3 worm cellular contexts compared by ENCODE assay signal in the genomic region with DNA sequence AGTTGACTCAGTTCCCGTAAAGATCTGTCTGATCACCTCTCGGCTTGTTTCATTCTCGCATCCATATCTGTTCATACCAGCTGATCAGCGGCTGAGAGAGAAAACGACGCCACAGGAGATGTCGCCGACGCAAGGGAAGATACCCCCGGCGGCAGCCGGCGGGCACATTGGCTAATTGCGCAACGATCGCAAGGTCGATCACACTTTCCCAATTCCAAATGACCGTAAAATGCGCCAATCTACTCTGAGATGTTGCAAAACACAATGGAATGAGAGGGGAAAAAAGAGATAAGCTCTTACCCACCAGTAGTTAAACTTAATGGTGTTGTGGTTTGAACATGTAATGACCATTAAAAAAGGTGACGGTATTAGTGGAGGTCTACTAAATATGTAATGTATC.
TF ChIP-seq lines count a peak whose summit lies in the region.

No protein-coding gene starts in this region.

TF ChIP-seq in whole organism, L1 larva, 84 proteins besides CTCF, POLR2A, EP300 and RAD21 (continued from another document and continues in another):
- TF ChIP-seq nhr-47 (tag; optimal IDR thresholded peaks at IDR 0.05; lab: Kevin White, UChicago) (no peak), ces-1 (GFP tag; optimal IDR thresholded peaks at IDR 0.05; lab: Kevin White, UChicago) (no peak), mdl-1 (tag; optimal IDR thresholded peaks at IDR 0.05; lab: Kevin White, UChicago) (peak in 1 of 2 experiments; percentile 54), pax-3 (tag; optimal IDR thresholded peaks at IDR 0.05; lab: Kevin White, UChicago) (no peak), jun-1 (tag; optimal IDR thresholded peaks at IDR 0.05; lab: Kevin White, UChicago) (no peak), nhr-11 (tag; optimal IDR thresholded peaks at IDR 0.05; lab: Kevin White, UChicago) (no peak), ztf-11 (tag; optimal IDR thresholded peaks at IDR 0.05; lab: Kevin White, UChicago) (no peak), fkh-10 (GFP tag; optimal IDR thresholded peaks at IDR 0.05; lab: Kevin White, UChicago) (no peak), lir-3 (tag; optimal IDR thresholded peaks at IDR 0.05; lab: Kevin White, UChicago; ENCODE audit: poor library complexity) (no peak), vab-15 (tag; optimal IDR thresholded peaks at IDR 0.05; lab: Kevin White, UChicago) (peak; percentile 28), efl-1 (optimal IDR thresholded peaks at IDR 0.05; lab: Kevin White, UChicago) (no peak), efl-1 (GFP tag; optimal IDR thresholded peaks at IDR 0.05 in 1 of 2; lab: Kevin White, UChicago) (no peak), hlh-4 (tag; optimal IDR thresholded peaks at IDR 0.05; lab: Kevin White, UChicago) (no peak), tbx-2 (tag; optimal IDR thresholded peaks at IDR 0.05; lab: Kevin White, UChicago) (no peak), ceh-63 (GFP tag; optimal IDR thresholded peaks at IDR 0.05; lab: Kevin White, UChicago) (no peak), pqm-1 (tag; optimal IDR thresholded peaks at IDR 0.05; lab: Kevin White, UChicago) (no peak), nhr-84 (tag; optimal IDR thresholded peaks at IDR 0.05; lab: Kevin White, UChicago) (no peak), zag-1 (tag; optimal IDR thresholded peaks at IDR 0.05; lab: Kevin White, UChicago) (no peak), nhr-76 (tag; optimal IDR thresholded peaks at IDR 0.05; lab: Kevin White, UChicago) (no peak), lin-39 (tag; optimal IDR thresholded peaks at IDR 0.05; lab: Kevin White, UChicago) (no peak), nhr-71 (tag; optimal IDR thresholded peaks at IDR 0.05; lab: Kevin White, UChicago) (peak; percentile 56), hpl-2 (GFP tag; optimal IDR thresholded peaks at IDR 0.05; lab: Kevin White, UChicago) (no peak), ztf-4 (tag; optimal IDR thresholded peaks at IDR 0.05; lab: Kevin White, UChicago) (no peak), elt-2 (tag; optimal IDR thresholded peaks at IDR 0.05; lab: Kevin White, UChicago) (no peak), lin-15B (tag; optimal IDR thresholded peaks at IDR 0.05; lab: Kevin White, UChicago) (no peak), C16A3.4 (tag; optimal IDR thresholded peaks at IDR 0.05; lab: Kevin White, UChicago) (peak; percentile 26), lin-13 (GFP tag; optimal IDR thresholded peaks at IDR 0.05; lab: Kevin White, UChicago) (no peak), nhr-77 (tag; optimal IDR thresholded peaks at IDR 0.05; lab: Kevin White, UChicago) (no peak), rnt-1 (tag; optimal IDR thresholded peaks at IDR 0.05; lab: Kevin White, UChicago) (peak; percentile 36), lin-14 (GFP tag; optimal IDR thresholded peaks at IDR 0.05; lab: Kevin White, UChicago) (peak; percentile 77), egl-27 (tag; optimal IDR thresholded peaks at IDR 0.05; lab: Kevin White, UChicago) (peak; percentile 10 to 41), unc-30 (tag; optimal IDR thresholded peaks at IDR 0.05; lab: Kevin White, UChicago) (no peak), unc-86 (tag; optimal IDR thresholded peaks at IDR 0.05; lab: Kevin White, UChicago) (no peak), aly-2 (tag; optimal IDR thresholded peaks at IDR 0.05; lab: Kevin White, UChicago) (no peak), F16B12.6 (tag; optimal IDR thresholded peaks at IDR 0.05; lab: Kevin White, UChicago) (no peak), nhr-85 (tag; lab: Kevin White, UChicago) (peak; percentile 95), xbp-1 (tag; optimal IDR thresholded peaks at IDR 0.05; lab: Kevin White, UChicago) (no peak), mef-2 (tag; optimal IDR thresholded peaks at IDR 0.05; lab: Kevin White, UChicago) (no peak), skn-1 (tag; optimal IDR thresholded peaks at IDR 0.05; lab: Kevin White, UChicago) (no peak), tlp-1 (tag; optimal IDR thresholded peaks at IDR 0.05; lab: Kevin White, UChicago) (no peak), nhr-28 (tag; optimal IDR thresholded peaks at IDR 0.05; lab: Kevin White, UChicago) (no peak), alr-1 (tag; optimal IDR thresholded peaks at IDR 0.05; lab: Kevin White, UChicago; ENCODE audit: borderline replicate concordance) (no peak), ceh-88 (GFP tag; IDR thresholded peaks at IDR 0.05; lab: Robert Waterston, UW) (no peak), ama-1 (optimal IDR thresholded peaks at IDR 0.05; lab: Kevin White, UChicago) (no peak), hlh-17 (GFP tag; optimal IDR thresholded peaks at IDR 0.05; lab: Kevin White, UChicago; ENCODE audit: borderline replicate concordance) (no peak)

TF ChIP-seq in whole organism, L2 larva, 48 proteins besides CTCF, POLR2A, EP300 and RAD21 (continued from another document):
- TF ChIP-seq nhr-21 (tag; optimal IDR thresholded peaks at IDR 0.05; lab: Kevin White, UChicago), result peak; percentile 13
- no peak for TF ChIP-seq peb-1 (tag; optimal IDR thresholded peaks at IDR 0.05; lab: Kevin White, UChicago)

TF ChIP-seq in whole organism, L4 larva, 104 proteins besides CTCF, POLR2A, EP300 and RAD21 (continued from another document):
- TF ChIP-seq ZK546.5 (tag; optimal IDR thresholded peaks at IDR 0.05; lab: Kevin White, UChicago), result no peak
- no peak for TF ChIP-seq snpc-1.2 (GFP tag; IDR thresholded peaks at IDR 0.05; lab: Robert Waterston, UW)
- TF ChIP-seq duxl-1 (tag; optimal IDR thresholded peaks at IDR 0.05; lab: Kevin White, UChicago; ENCODE audit: poor library complexity), result no peak
- no peak for TF ChIP-seq cey-2 (tag; optimal IDR thresholded peaks at IDR 0.05; lab: Kevin White, UChicago; ENCODE audit: borderline replicate concordance, insufficient read depth)
- no peak for TF ChIP-seq attf-4 (tag; optimal IDR thresholded peaks at IDR 0.05; lab: Kevin White, UChicago)
- no peak for TF ChIP-seq sdz-12 (GFP tag; optimal IDR thresholded peaks at IDR 0.05; lab: Kevin White, UChicago)
- TF ChIP-seq aly-2 (tag; optimal IDR thresholded peaks at IDR 0.05; lab: Kevin White, UChicago), result no peak
- TF ChIP-seq aha-1 (tag; lab: Kevin White, UChicago), result no peak
- no peak for TF ChIP-seq daf-19 (GFP tag; conservative IDR thresholded peaks at IDR 0.05; lab: Robert Waterston, UW)
- TF ChIP-seq F44E2.7 (GFP tag; IDR thresholded peaks at IDR 0.05; lab: Robert Waterston, UW), result no peak
- TF ChIP-seq nhr-48 (tag; optimal IDR thresholded peaks at IDR 0.05; lab: Kevin White, UChicago), result no peak
- TF ChIP-seq dve-1 (tag; optimal IDR thresholded peaks at IDR 0.05; lab: Kevin White, UChicago; ENCODE audit: insufficient read depth), result no peak
- TF ChIP-seq egl-43 (GFP tag; IDR thresholded peaks at IDR 0.05; lab: Robert Waterston, UW), result peak; percentile 57; the same call in 1 of the 2 replicates
- TF ChIP-seq lin-39 (tag; optimal IDR thresholded peaks at IDR 0.05; lab: Kevin White, UChicago), result no peak
- no peak for TF ChIP-seq spr-3 (GFP tag; optimal IDR thresholded peaks at IDR 0.05; lab: Kevin White, UChicago)
- TF ChIP-seq hmg-1.1 (GFP tag; IDR thresholded peaks at IDR 0.05; lab: Robert Waterston, UW), result no peak
- TF ChIP-seq unc-62 (GFP tag; optimal IDR thresholded peaks at IDR 0.05 in 1 of 2; lab: Kevin White, UChicago), result no peak
- TF ChIP-seq unc-62 (tag; optimal IDR thresholded peaks at IDR 0.05; lab: Kevin White, UChicago), result no peak
- peak; percentile 26 for TF ChIP-seq hlh-11 (tag; optimal IDR thresholded peaks at IDR 0.05; lab: Kevin White, UChicago)
- peak; percentile 47 for TF ChIP-seq set-16 (GFP tag; IDR thresholded peaks at IDR 0.05; lab: Robert Waterston, UW)
- TF ChIP-seq T26A8.4 (GFP tag; IDR thresholded peaks at IDR 0.05; lab: Robert Waterston, UW), result no peak
- TF ChIP-seq Y5F2A.4 (GFP tag; optimal IDR thresholded peaks at IDR 0.05; lab: Kevin White, UChicago), result no peak
- TF ChIP-seq lsy-2 (tag; optimal IDR thresholded peaks at IDR 0.05; lab: Kevin White, UChicago), result no peak
- no peak for TF ChIP-seq unc-130 (GFP tag; optimal IDR thresholded peaks at IDR 0.05; lab: Kevin White, UChicago)
- no peak for TF ChIP-seq dmd-9 (GFP tag; IDR thresholded peaks at IDR 0.05; lab: Robert Waterston, UW)
- no peak for TF ChIP-seq T20F7.1 (GFP tag; optimal IDR thresholded peaks at IDR 0.05; lab: Kevin White, UChicago)
- no peak for TF ChIP-seq lin-1 (GFP tag; IDR thresholded peaks at IDR 0.05; lab: Robert Waterston, UW)
- TF ChIP-seq lim-7 (GFP tag; IDR thresholded peaks at IDR 0.05; lab: Robert Waterston, UW), result no peak
- no peak for TF ChIP-seq nhr-10 (tag; optimal IDR thresholded peaks at IDR 0.05; lab: Kevin White, UChicago)
- no peak for TF ChIP-seq ceh-82 (tag; optimal IDR thresholded peaks at IDR 0.05; lab: Kevin White, UChicago)
- TF ChIP-seq mxl-3 (GFP tag; optimal IDR thresholded peaks at IDR 0.05; lab: Kevin White, UChicago), result peak; percentile 13
- TF ChIP-seq mxl-2 (GFP tag; conservative IDR thresholded peaks at IDR 0.05; lab: Robert Waterston, UW), result no peak
- TF ChIP-seq egl-27 (tag; optimal IDR thresholded peaks at IDR 0.05; lab: Kevin White, UChicago), result no peak
- TF ChIP-seq Y48G9A.11 (GFP tag; IDR thresholded peaks at IDR 0.05; lab: Robert Waterston, UW), result no peak
- TF ChIP-seq tag-97 (GFP tag; IDR thresholded peaks at IDR 0.05; lab: Robert Waterston, UW), result no peak
- TF ChIP-seq F10B5.3 (tag; optimal IDR thresholded peaks at IDR 0.05; lab: Kevin White, UChicago), result no peak
- TF ChIP-seq tra-1 (GFP tag; IDR thresholded peaks at IDR 0.05; lab: Robert Waterston, UW), result no peak
- no peak for TF ChIP-seq lin-38 (GFP tag; IDR thresholded peaks at IDR 0.05; lab: Robert Waterston, UW)
- TF ChIP-seq nhr-6 (tag; optimal IDR thresholded peaks at IDR 0.05; lab: Kevin White, UChicago), result no peak
- TF ChIP-seq gei-8 (GFP tag; optimal IDR thresholded peaks at IDR 0.05; lab: Kevin White, UChicago), result no peak
- no peak for TF ChIP-seq daf-12 (tag; optimal IDR thresholded peaks at IDR 0.05; lab: Kevin White, UChicago)
- TF ChIP-seq D1046.2 (GFP tag; IDR thresholded peaks at IDR 0.05; lab: Robert Waterston, UW), result no peak
